Fruit fly (Drosophila melanogaster) whole organism, prepupa: ENCODE data around the gene CG14054.
A peak's percentile ranks its signal among the peaks of the same experiment; 100 is the strongest.

ENCODE experiments used
- Blimp-1 ChIP-seq: fragments of 200-800 bp; sonication (Bioruptor generic); optimal IDR thresholded peaks from 3 replicates; lab custom pipeline; 2017; ENCODE audit warnings: missing biosample characterization, missing genetic modification characterization, mild to moderate bottlenecking, moderate library complexity, missing genetic modification reagents
- CG10631 ChIP-seq: fragments of 200-800 bp; sonication (Bioruptor generic); optimal IDR thresholded peaks from 2 replicates; lab custom pipeline; 2016; ENCODE audit warnings: missing biosample characterization, missing genetic modification characterization
- CG11294 ChIP-seq: fragments of 200-800 bp; sonication (Bioruptor generic); IDR thresholded peaks from 2 replicates; pipeline ENCODE4 v1.3.6; 2022; ENCODE audit warnings: missing biosample characterization, missing genetic modification characterization
- CG11762 ChIP-seq: fragments of 200-800 bp; sonication (Bioruptor generic); optimal IDR thresholded peaks from 3 replicates; lab custom pipeline; 2016; ENCODE audit warnings: missing biosample characterization, missing genetic modification characterization; ENCODE audit not compliant: insufficient read depth
- CG11902 ChIP-seq: fragments of 200-800 bp; sonication (Bioruptor generic); optimal IDR thresholded peaks from 3 replicates; lab custom pipeline; 2016; ENCODE audit warnings: missing biosample characterization, missing genetic modification characterization
- CG15336 ChIP-seq: fragments of 200-800 bp; sonication (Bioruptor generic); IDR thresholded peaks from 2 replicates; pipeline ENCODE4 v1.3.6; 2022; ENCODE audit warnings: missing biosample characterization, missing genetic modification characterization
- CG1621 ChIP-seq: fragments of 200-800 bp; sonication (Bioruptor generic); optimal IDR thresholded peaks from 3 replicates; lab custom pipeline; 2018; ENCODE audit warnings: missing biosample characterization, mild to moderate bottlenecking, missing genetic modification characterization
- CG16779 ChIP-seq: fragments of 200-800 bp; sonication (Bioruptor generic); optimal IDR thresholded peaks from 3 replicates; lab custom pipeline; 2017; ENCODE audit warnings: missing biosample characterization, mild to moderate bottlenecking, missing genetic modification characterization
- CG3032 ChIP-seq: fragments of 200-800 bp; optimal IDR thresholded peaks from 2 replicates; lab custom pipeline; 2019; ENCODE audit warnings: missing biosample characterization, mild to moderate bottlenecking, missing genetic modification characterization, moderate library complexity
- CG31627 ChIP-seq: fragments of 200-800 bp; sonication (Bioruptor generic); optimal IDR thresholded peaks from 3 replicates; lab custom pipeline; 2016; ENCODE audit warnings: missing biosample characterization, missing genetic modification characterization
- CG32006 ChIP-seq: fragments of 200-800 bp; sonication (Bioruptor generic); optimal IDR thresholded peaks from 3 replicates; lab custom pipeline; 2017; ENCODE audit warnings: missing biosample characterization, mild to moderate bottlenecking, missing genetic modification characterization
- CG3919 ChIP-seq: fragments of 200-800 bp; sonication (Bioruptor generic); optimal IDR thresholded peaks from 3 replicates; lab custom pipeline; 2016; ENCODE audit warnings: missing biosample characterization, missing genetic modification characterization
- CG6163 ChIP-seq: fragments of 200-800 bp; sonication (Bioruptor generic); IDR thresholded peaks from 3 replicates; pipeline ENCODE4 v1.3.6; 2022; ENCODE audit warnings: missing biosample characterization, missing genetic modification characterization
- CG6276 ChIP-seq: fragments of 200-800 bp; sonication (Bioruptor generic); optimal IDR thresholded peaks from 2 replicates; lab custom pipeline; 2017; ENCODE audit warnings: missing biosample characterization, mild to moderate bottlenecking, missing genetic modification characterization
- CG6792 ChIP-seq: fragments of 200-800 bp; sonication (Bioruptor generic); optimal IDR thresholded peaks from 3 replicates; lab custom pipeline; 2016; ENCODE audit warnings: missing biosample characterization, missing genetic modification characterization
- CG6854 ChIP-seq: fragments of 200-800 bp; sonication (Bioruptor generic); optimal IDR thresholded peaks from 2 replicates; lab custom pipeline; 2017; ENCODE audit warnings: missing biosample characterization, mild to moderate bottlenecking, missing genetic modification characterization
- CG7368 ChIP-seq: fragments of 200-800 bp; sonication (Bioruptor generic); optimal IDR thresholded peaks from 3 replicates; lab custom pipeline; 2016; ENCODE audit warnings: missing biosample characterization, missing genetic modification characterization
- CG8119 ChIP-seq: fragments of 200-800 bp; sonication (Bioruptor generic); IDR thresholded peaks from 3 replicates; pipeline ENCODE4 v1.3.6; 2022; ENCODE audit warnings: missing biosample characterization, missing genetic modification characterization
- CG8319 ChIP-seq: fragments of 200-800 bp; sonication (Bioruptor generic); optimal IDR thresholded peaks from 3 replicates; lab custom pipeline; 2016; ENCODE audit warnings: missing biosample characterization, missing genetic modification characterization
- CG8632 ChIP-seq: fragments of 200-800 bp; sonication (Bioruptor generic); optimal IDR thresholded peaks from 3 replicates; lab custom pipeline; 2016; ENCODE audit warnings: missing biosample characterization, missing genetic modification characterization
- CG9139 ChIP-seq: fragments of 200-800 bp; sonication (Bioruptor generic); optimal IDR thresholded peaks from 3 replicates; lab custom pipeline; 2017; ENCODE audit warnings: missing biosample characterization, mild to moderate bottlenecking, missing genetic modification characterization
- Eip78C ChIP-seq: fragments of 200-800 bp; sonication (Bioruptor generic); peaks from one replicate; lab custom pipeline; 2016; ENCODE audit warnings: missing biosample characterization, missing genetic modification characterization
- Ets21C ChIP-seq: fragments of 200-800 bp; sonication (Bioruptor generic); optimal IDR thresholded peaks from 3 replicates; lab custom pipeline; 2016; ENCODE audit warnings: missing biosample characterization, missing genetic modification characterization
- Ets96B ChIP-seq: fragments of 200-800 bp; optimal IDR thresholded peaks from 2 replicates; lab custom pipeline; 2019; ENCODE audit warnings: missing biosample characterization, mild to moderate bottlenecking, missing genetic modification characterization, moderate library complexity
- Gug ChIP-seq: fragments of 200-800 bp; sonication (Bioruptor generic); IDR thresholded peaks from 2 replicates; pipeline ENCODE4 v1.3.6; 2022; ENCODE audit warnings: missing biosample characterization, missing genetic modification characterization
- Hr38 ChIP-seq: sonication (Bioruptor generic); optimal IDR thresholded peaks from 2 replicates; lab custom pipeline; 2016; ENCODE audit warnings: missing biosample characterization, missing genetic modification characterization
- Hr39 ChIP-seq: fragments of 200-800 bp; sonication (Bioruptor generic); optimal IDR thresholded peaks from 2 replicates; lab custom pipeline; 2016; ENCODE audit warnings: missing biosample characterization, missing genetic modification characterization
- Met ChIP-seq: fragments of 200-800 bp; sonication (Bioruptor generic); optimal IDR thresholded peaks from 3 replicates; lab custom pipeline; 2016; ENCODE audit warnings: missing biosample characterization, missing genetic modification characterization
- Sox102F ChIP-seq: fragments of 200-800 bp; sonication (Bioruptor generic); optimal IDR thresholded peaks from 2 replicates; lab custom pipeline; 2016; ENCODE audit warnings: missing biosample characterization, mild to moderate bottlenecking, missing genetic modification characterization
- Sox14 ChIP-seq: fragments of 200-800 bp; sonication (Bioruptor generic); optimal IDR thresholded peaks from 3 replicates; lab custom pipeline; 2016; ENCODE audit warnings: missing biosample characterization, missing genetic modification characterization
- achi ChIP-seq: fragments of 200-800 bp; sonication (Bioruptor generic); optimal IDR thresholded peaks from 3 replicates; lab custom pipeline; 2016; ENCODE audit warnings: missing biosample characterization, missing genetic modification characterization
- cyc ChIP-seq: fragments of 200-800 bp; sonication (Bioruptor generic); optimal IDR thresholded peaks from 3 replicates; lab custom pipeline; 2016; ENCODE audit warnings: missing biosample characterization, missing genetic modification characterization
- dac ChIP-seq: fragments of 200-800 bp; sonication (Bioruptor generic); optimal IDR thresholded peaks from 2 replicates; lab custom pipeline; 2017; ENCODE audit warnings: missing biosample characterization, mild to moderate bottlenecking, missing genetic modification characterization
- eg ChIP-seq: fragments of 200-800 bp; sonication (Bioruptor generic); IDR thresholded peaks from 3 replicates; pipeline ENCODE4 v1.3.6; 2022; ENCODE audit warnings: missing biosample characterization, missing genetic modification characterization
- esn ChIP-seq: fragments of 200-800 bp; sonication (Bioruptor generic); optimal IDR thresholded peaks from 2 replicates; lab custom pipeline; 2016; ENCODE audit warnings: missing biosample characterization, mild to moderate bottlenecking, missing genetic modification characterization, moderate library complexity
- fd59A ChIP-seq: fragments of 200-800 bp; sonication (Bioruptor generic); optimal IDR thresholded peaks from 2 replicates; lab custom pipeline; 2017; ENCODE audit warnings: missing biosample characterization, mild to moderate bottlenecking, missing genetic modification characterization, missing genetic modification reagents
- lz ChIP-seq: fragments of 200-800 bp; sonication (Bioruptor generic); optimal IDR thresholded peaks from 3 replicates; lab custom pipeline; 2016; ENCODE audit warnings: missing biosample characterization, missing genetic modification characterization
- net ChIP-seq: fragments of 200-800 bp; sonication (Bioruptor generic); optimal IDR thresholded peaks from 3 replicates; lab custom pipeline; 2016; ENCODE audit warnings: missing biosample characterization, missing genetic modification characterization
- salr ChIP-seq, 2 experiments: fragments of 200-800 bp; sonication (Bioruptor generic); optimal IDR thresholded peaks; 3 replicates each; lab custom pipeline; 2016 to 2018; ENCODE audit warnings: missing biosample characterization in 2 of 2, missing genetic modification characterization in 2 of 2, mild to moderate bottlenecking in 1 of 2
- spab ChIP-seq: fragments of 200-800 bp; sonication (Bioruptor generic); optimal IDR thresholded peaks from 2 replicates; lab custom pipeline; 2017; ENCODE audit warnings: missing biosample characterization, mild to moderate bottlenecking, missing genetic modification characterization, missing genetic modification reagents
- ss ChIP-seq, 2 experiments: fragments of 200-800 bp; sonication (Bioruptor generic); optimal IDR thresholded peaks; 2 replicates in 1 of 2; 3 replicates in 1 of 2; lab custom pipeline; 2017 to 2018; ENCODE audit warnings: mild to moderate bottlenecking in 2 of 2, missing biosample characterization in 2 of 2, missing genetic modification characterization in 2 of 2, moderate library complexity in 1 of 2
- svp ChIP-seq: fragments of 200-800 bp; sonication (Bioruptor generic); peaks from one replicate; lab custom pipeline; 2016; ENCODE audit warnings: missing biosample characterization, missing genetic modification characterization
- topi ChIP-seq: fragments of 200-800 bp; sonication (Bioruptor generic); optimal IDR thresholded peaks from 3 replicates; lab custom pipeline; 2016; ENCODE audit warnings: missing biosample characterization, missing genetic modification characterization
- vri ChIP-seq: fragments of 200-800 bp; sonication (Bioruptor generic); optimal IDR thresholded peaks from 3 replicates; lab custom pipeline; 2016; ENCODE audit warnings: missing biosample characterization, mild to moderate bottlenecking, missing genetic modification characterization

The CG14054 gene

DNA sequence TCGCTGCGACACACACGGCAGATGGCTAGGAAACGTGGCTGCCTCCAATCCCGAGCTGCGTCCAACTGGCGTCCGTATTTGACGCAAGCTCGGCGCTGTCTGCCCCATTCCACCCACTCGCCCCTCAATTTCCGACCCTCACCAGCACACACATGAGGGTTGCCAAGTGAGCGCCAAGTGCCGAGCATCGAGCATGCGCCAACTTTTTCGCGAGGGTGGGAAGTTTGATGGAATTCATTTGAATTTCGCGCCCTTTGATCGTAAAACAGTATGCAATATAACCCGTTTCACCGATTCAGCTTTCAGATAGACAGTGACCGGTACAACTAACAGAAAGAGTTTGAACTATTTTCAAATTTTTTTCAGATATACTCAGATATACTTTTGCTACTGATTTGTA, 4.3 kb downstream of the CG14054 start, which contains the start of gene Sik2:
Sik2 (minus strand) TSS at position 67 of the 400 bp plus-strand sequence.
- 0 out of 3 replicates have a peak, but pooled peaks have one; percentile 9 for TF ChIP-seq eg (GFP tag; lab: Robert Waterston, UW)
- TF ChIP-seq salr (GFP tag; optimal IDR thresholded peaks at IDR 0.05; lab: Kevin White, UChicago), result no peak

DNA sequence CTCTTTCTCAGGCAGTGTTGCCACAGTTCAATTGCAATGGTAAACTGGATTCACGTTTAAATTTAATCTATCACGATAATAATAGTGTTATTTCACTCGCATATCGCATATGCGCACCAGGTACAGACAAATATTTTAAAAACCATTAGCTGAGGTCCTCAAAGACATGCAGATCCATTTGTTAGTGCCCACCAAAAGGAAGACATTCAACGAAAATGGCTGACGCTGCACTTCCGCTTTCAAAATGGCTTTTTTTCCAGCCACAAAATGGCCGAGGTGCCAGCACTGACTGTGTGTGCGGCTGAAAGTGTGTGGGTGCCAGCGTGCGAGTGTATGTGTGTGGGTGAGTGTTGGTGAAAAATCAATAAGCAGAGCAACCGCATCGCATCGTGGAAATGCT, 5.0 kb downstream of the CG14054 start:
- TF ChIP-seq Sox102F (no peak), Eip78C (GFP tag; lab: Kevin White, UChicago) (peak; percentile 72), CG6163 (peak; percentile 29; the same call in 1 of the 3 replicates), CG7368 (GFP tag; lab: Kevin White, UChicago) (peak; percentile 5), Sox14 (GFP tag; lab: Kevin White, UChicago) (peak; percentile 4), eg (GFP tag; lab: Robert Waterston, UW) (no peak), CG6792 (GFP tag; lab: Kevin White, UChicago) (peak; percentile 11), cyc (GFP tag; lab: Kevin White, UChicago) (peak; percentile 3), Ets96B (peak; percentile 3), CG6276 (GFP tag; lab: Kevin White, UChicago) (peak; percentile 56), CG32006 (peak; percentile 67), dac (peak; percentile 11), net (GFP tag; lab: Kevin White, UChicago) (peak; percentile 8), topi (GFP tag; lab: Kevin White, UChicago) (no peak), ss (GFP tag; optimal IDR thresholded peaks at IDR 0.05; lab: Kevin White, UChicago) (peak in 1 of 2 experiments; percentile 62), svp (no peak), CG8632 (no peak), CG8119 (GFP tag; lab: Robert Waterston, UW) (0 out of 3 replicates have a peak, but pooled peaks have one; percentile 29), CG6854 (GFP tag; lab: Kevin White, UChicago) (peak; percentile 40), esn (GFP tag; lab: Kevin White, UChicago) (peak; percentile 45), CG3919 (GFP tag; lab: Kevin White, UChicago) (peak; percentile 20), lz (GFP tag; lab: Kevin White, UChicago) (peak; percentile 1), CG3032 (tag; lab: Kevin White, UChicago) (peak; percentile 12), CG16779 (peak; percentile 37), fd59A (peak; percentile 15), spab (GFP tag; lab: Kevin White, UChicago) (no peak)

DNA sequence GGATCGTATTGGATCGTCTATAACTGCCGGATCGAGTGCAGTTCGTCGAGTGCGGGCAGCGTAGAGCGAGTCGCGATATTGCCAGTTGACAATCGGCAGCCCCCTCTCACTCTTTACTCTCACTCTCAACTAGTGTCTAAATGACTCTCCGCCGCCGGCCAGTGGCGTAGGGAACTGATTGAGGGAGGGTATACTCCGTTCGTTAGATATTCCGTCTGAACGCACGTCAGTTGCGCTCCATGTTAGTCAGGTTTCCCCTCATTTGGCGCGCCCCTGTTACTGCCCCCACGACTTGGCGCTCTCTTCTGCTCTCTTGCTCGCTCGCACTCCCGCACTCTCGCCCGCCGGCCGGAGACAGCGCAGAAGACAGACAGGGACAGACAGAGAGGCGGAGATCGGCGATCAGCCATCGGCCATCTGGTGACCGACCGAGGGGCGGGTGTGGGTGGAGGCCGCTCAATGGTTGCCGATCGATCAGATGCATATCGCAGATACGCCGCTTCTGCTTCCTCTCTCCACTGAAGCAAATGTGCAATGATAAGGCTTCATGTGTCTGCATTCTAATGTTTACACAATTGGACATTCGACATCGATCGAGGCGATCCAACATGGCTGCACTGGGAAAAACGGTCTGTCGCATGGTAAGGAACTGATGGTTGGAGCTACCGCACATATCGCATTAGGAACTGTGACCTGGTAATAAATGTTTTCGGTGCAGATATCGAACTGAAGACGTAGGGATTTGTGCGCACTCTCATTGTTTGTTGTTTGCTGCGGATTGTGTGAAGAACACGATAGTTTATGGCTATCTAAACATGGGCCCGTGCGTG, 15.9 kb downstream of the CG14054 start, which contains the start of gene moody:
moody (minus strand) TSS at position 51 of the 830 bp plus-strand sequence.
- TF ChIP-seq CG8632, result peak; percentile 90
- peak; percentile 94 for TF ChIP-seq vri
- TF ChIP-seq Met (GFP tag; lab: Kevin White, UChicago), result peak; percentile 91
- peak; percentile 91 for TF ChIP-seq CG1621 (tag; lab: Kevin White, UChicago)
- peak; percentile 89 for TF ChIP-seq Ets21C
- TF ChIP-seq net (GFP tag; lab: Kevin White, UChicago), result peak; percentile 95
- peak; percentile 88 for TF ChIP-seq Ets96B
- TF ChIP-seq lz (GFP tag; lab: Kevin White, UChicago), result peak; percentile 93
- TF ChIP-seq CG6792 (GFP tag; lab: Kevin White, UChicago), result peak; percentile 96
- TF ChIP-seq CG10631, result peak; percentile 84
- TF ChIP-seq CG6276 (GFP tag; lab: Kevin White, UChicago), result peak; percentile 92
- peak; percentile 87 for TF ChIP-seq fd59A
- TF ChIP-seq CG11902, result peak; percentile 94
- TF ChIP-seq achi, result peak; percentile 93
- TF ChIP-seq svp, result peak; percentile 99
- peak; percentile 82 for TF ChIP-seq spab (GFP tag; lab: Kevin White, UChicago)
- TF ChIP-seq dac, result peak; percentile 97
- TF ChIP-seq CG7368 (GFP tag; lab: Kevin White, UChicago), result peak; percentile 96
- TF ChIP-seq CG3919 (GFP tag; lab: Kevin White, UChicago), result peak; percentile 96
- TF ChIP-seq Hr39 (GFP tag; lab: Kevin White, UChicago), result peak; percentile 93
- TF ChIP-seq CG3032 (tag; lab: Kevin White, UChicago), result peak; percentile 87
- TF ChIP-seq CG9139 (GFP tag; lab: Kevin White, UChicago), result peak; percentile 83
- TF ChIP-seq Hr38 (GFP tag; lab: Kevin White, UChicago), result peak; percentile 86
- peak; percentile 97 for TF ChIP-seq Eip78C (GFP tag; lab: Kevin White, UChicago)
- TF ChIP-seq CG32006, result peak; percentile 94
- peak; percentile 82 for TF ChIP-seq CG11762 (GFP tag; lab: Kevin White, UChicago)
- peak; percentile 86 for TF ChIP-seq Blimp-1 (GFP tag; lab: Kevin White, UChicago)
- TF ChIP-seq CG11294 (GFP tag; lab: Robert Waterston, UW), result peak; percentile 95
- peak; percentile 96 for TF ChIP-seq CG15336 (GFP tag; lab: Robert Waterston, UW)
- peak; percentile 95 for TF ChIP-seq Gug
- TF ChIP-seq CG31627 (GFP tag; lab: Kevin White, UChicago), result peak; percentile 92
- peak; percentile 88 for TF ChIP-seq CG8319 (GFP tag; lab: Kevin White, UChicago)
